Fruit fly (Drosophila melanogaster) whole organism, prepupa: Measurements from ENCODE around the gene lawc.

Experiments used
- Blimp-1 ChIP-seq: fragments of 200-800 bp; sonication (Bioruptor generic); optimal IDR thresholded peaks from 3 replicates; lab custom pipeline; 2017; ENCODE audit warnings: missing biosample characterization, missing genetic modification characterization, mild to moderate bottlenecking, moderate library complexity, missing genetic modification reagents
- CG10631 ChIP-seq: fragments of 200-800 bp; sonication (Bioruptor generic); optimal IDR thresholded peaks from 2 replicates; lab custom pipeline; 2016; ENCODE audit warnings: missing biosample characterization, missing genetic modification characterization
- CG10669 ChIP-seq: fragments of 200-800 bp; sonication (Bioruptor generic); optimal IDR thresholded peaks from 3 replicates; lab custom pipeline; 2018; ENCODE audit warnings: missing biosample characterization, mild to moderate bottlenecking, missing genetic modification characterization, moderate library complexity
- CG11294 ChIP-seq: fragments of 200-800 bp; sonication (Bioruptor generic); IDR thresholded peaks from 2 replicates; pipeline ENCODE4 v1.3.6; 2022; ENCODE audit warnings: missing biosample characterization, missing genetic modification characterization
- CG11902 ChIP-seq: fragments of 200-800 bp; sonication (Bioruptor generic); optimal IDR thresholded peaks from 3 replicates; lab custom pipeline; 2016; ENCODE audit warnings: missing biosample characterization, missing genetic modification characterization
- CG15336 ChIP-seq: fragments of 200-800 bp; sonication (Bioruptor generic); IDR thresholded peaks from 2 replicates; pipeline ENCODE4 v1.3.6; 2022; ENCODE audit warnings: missing biosample characterization, missing genetic modification characterization
- CG16779 ChIP-seq: fragments of 200-800 bp; sonication (Bioruptor generic); optimal IDR thresholded peaks from 3 replicates; lab custom pipeline; 2017; ENCODE audit warnings: missing biosample characterization, mild to moderate bottlenecking, missing genetic modification characterization
- CG3032 ChIP-seq: fragments of 200-800 bp; optimal IDR thresholded peaks from 2 replicates; lab custom pipeline; 2019; ENCODE audit warnings: missing biosample characterization, mild to moderate bottlenecking, missing genetic modification characterization, moderate library complexity
- CG34406 ChIP-seq: fragments of 200-800 bp; sonication (Bioruptor generic); optimal IDR thresholded peaks from 3 replicates; lab custom pipeline; 2016; ENCODE audit warnings: missing biosample characterization, missing genetic modification characterization
- CG3919 ChIP-seq: fragments of 200-800 bp; sonication (Bioruptor generic); optimal IDR thresholded peaks from 3 replicates; lab custom pipeline; 2016; ENCODE audit warnings: missing biosample characterization, missing genetic modification characterization
- CG4318 ChIP-seq: fragments of 200-800 bp; sonication (Bioruptor generic); optimal IDR thresholded peaks from 3 replicates; lab custom pipeline; 2017; ENCODE audit warnings: missing biosample characterization, mild to moderate bottlenecking, missing genetic modification characterization
- CG6808 ChIP-seq: fragments of 200-800 bp; sonication (Bioruptor generic); optimal IDR thresholded peaks from 3 replicates; lab custom pipeline; 2017; ENCODE audit warnings: missing biosample characterization, missing genetic modification characterization, mild to moderate bottlenecking, moderate library complexity, missing genetic modification reagents
- CG7368 ChIP-seq: fragments of 200-800 bp; sonication (Bioruptor generic); optimal IDR thresholded peaks from 3 replicates; lab custom pipeline; 2016; ENCODE audit warnings: missing biosample characterization, missing genetic modification characterization
- CG8119 ChIP-seq: fragments of 200-800 bp; sonication (Bioruptor generic); IDR thresholded peaks from 3 replicates; pipeline ENCODE4 v1.3.6; 2022; ENCODE audit warnings: missing biosample characterization, missing genetic modification characterization
- CG8319 ChIP-seq: fragments of 200-800 bp; sonication (Bioruptor generic); optimal IDR thresholded peaks from 3 replicates; lab custom pipeline; 2016; ENCODE audit warnings: missing biosample characterization, missing genetic modification characterization
- CG8632 ChIP-seq: fragments of 200-800 bp; sonication (Bioruptor generic); optimal IDR thresholded peaks from 3 replicates; lab custom pipeline; 2016; ENCODE audit warnings: missing biosample characterization, missing genetic modification characterization
- CG9139 ChIP-seq: fragments of 200-800 bp; sonication (Bioruptor generic); optimal IDR thresholded peaks from 3 replicates; lab custom pipeline; 2017; ENCODE audit warnings: missing biosample characterization, mild to moderate bottlenecking, missing genetic modification characterization
- Eip78C ChIP-seq: fragments of 200-800 bp; sonication (Bioruptor generic); peaks from one replicate; lab custom pipeline; 2016; ENCODE audit warnings: missing biosample characterization, missing genetic modification characterization
- Eip93F ChIP-seq: fragments of 200-800 bp; sonication (Bioruptor generic); optimal IDR thresholded peaks from 2 replicates; lab custom pipeline; 2016; ENCODE audit warnings: missing biosample characterization, mild to moderate bottlenecking, missing genetic modification characterization
- Ets21C ChIP-seq: fragments of 200-800 bp; sonication (Bioruptor generic); optimal IDR thresholded peaks from 3 replicates; lab custom pipeline; 2016; ENCODE audit warnings: missing biosample characterization, missing genetic modification characterization
- Gug ChIP-seq: fragments of 200-800 bp; sonication (Bioruptor generic); IDR thresholded peaks from 2 replicates; pipeline ENCODE4 v1.3.6; 2022; ENCODE audit warnings: missing biosample characterization, missing genetic modification characterization
- Hr38 ChIP-seq: sonication (Bioruptor generic); optimal IDR thresholded peaks from 2 replicates; lab custom pipeline; 2016; ENCODE audit warnings: missing biosample characterization, missing genetic modification characterization
- Met ChIP-seq: fragments of 200-800 bp; sonication (Bioruptor generic); optimal IDR thresholded peaks from 3 replicates; lab custom pipeline; 2016; ENCODE audit warnings: missing biosample characterization, missing genetic modification characterization
- OdsH ChIP-seq: fragments of 200-800 bp; sonication (Bioruptor generic); optimal IDR thresholded peaks from 3 replicates; lab custom pipeline; 2016; ENCODE audit warnings: missing biosample characterization, missing genetic modification characterization
- Smox ChIP-seq: fragments of 200-800 bp; sonication (Bioruptor generic); optimal IDR thresholded peaks from 3 replicates; lab custom pipeline; 2016; ENCODE audit warnings: missing biosample characterization, missing genetic modification characterization
- Sox102F ChIP-seq: fragments of 200-800 bp; sonication (Bioruptor generic); optimal IDR thresholded peaks from 2 replicates; lab custom pipeline; 2016; ENCODE audit warnings: missing biosample characterization, mild to moderate bottlenecking, missing genetic modification characterization
- Sox14 ChIP-seq: fragments of 200-800 bp; sonication (Bioruptor generic); optimal IDR thresholded peaks from 3 replicates; lab custom pipeline; 2016; ENCODE audit warnings: missing biosample characterization, missing genetic modification characterization
- Sox15 ChIP-seq: fragments of 200-800 bp; sonication (Bioruptor generic); optimal IDR thresholded peaks from 3 replicates; lab custom pipeline; 2016; ENCODE audit warnings: missing biosample characterization, missing genetic modification characterization
- achi ChIP-seq: fragments of 200-800 bp; sonication (Bioruptor generic); optimal IDR thresholded peaks from 3 replicates; lab custom pipeline; 2016; ENCODE audit warnings: missing biosample characterization, missing genetic modification characterization
- dsx ChIP-seq: fragments of 200-800 bp; optimal IDR thresholded peaks from 3 replicates; lab custom pipeline; 2019; ENCODE audit warnings: missing biosample characterization, mild to moderate bottlenecking, missing genetic modification characterization, moderate library complexity; ENCODE audit not compliant: poor library complexity, severe bottlenecking
- eg ChIP-seq: fragments of 200-800 bp; sonication (Bioruptor generic); IDR thresholded peaks from 3 replicates; pipeline ENCODE4 v1.3.6; 2022; ENCODE audit warnings: missing biosample characterization, missing genetic modification characterization
- esn ChIP-seq: fragments of 200-800 bp; sonication (Bioruptor generic); optimal IDR thresholded peaks from 2 replicates; lab custom pipeline; 2016; ENCODE audit warnings: missing biosample characterization, mild to moderate bottlenecking, missing genetic modification characterization, moderate library complexity
- fd59A ChIP-seq: fragments of 200-800 bp; sonication (Bioruptor generic); optimal IDR thresholded peaks from 2 replicates; lab custom pipeline; 2017; ENCODE audit warnings: missing biosample characterization, mild to moderate bottlenecking, missing genetic modification characterization, missing genetic modification reagents
- fd85E ChIP-seq: fragments of 200-800 bp; sonication (Bioruptor generic); optimal IDR thresholded peaks from 3 replicates; lab custom pipeline; 2016; ENCODE audit warnings: missing biosample characterization, missing genetic modification characterization
- pdm3 ChIP-seq: fragments of 200-800 bp; sonication (Bioruptor generic); optimal IDR thresholded peaks from 3 replicates; lab custom pipeline; 2016; ENCODE audit warnings: missing biosample characterization, missing genetic modification characterization
- salr ChIP-seq, 2 experiments: fragments of 200-800 bp; sonication (Bioruptor generic); optimal IDR thresholded peaks; 3 replicates each; lab custom pipeline; 2016 to 2018; ENCODE audit warnings: missing biosample characterization in 2 of 2, missing genetic modification characterization in 2 of 2, mild to moderate bottlenecking in 1 of 2
- svp ChIP-seq: fragments of 200-800 bp; sonication (Bioruptor generic); peaks from one replicate; lab custom pipeline; 2016; ENCODE audit warnings: missing biosample characterization, missing genetic modification characterization
- topi ChIP-seq: fragments of 200-800 bp; sonication (Bioruptor generic); optimal IDR thresholded peaks from 3 replicates; lab custom pipeline; 2016; ENCODE audit warnings: missing biosample characterization, missing genetic modification characterization
- vri ChIP-seq: fragments of 200-800 bp; sonication (Bioruptor generic); optimal IDR thresholded peaks from 3 replicates; lab custom pipeline; 2016; ENCODE audit warnings: missing biosample characterization, mild to moderate bottlenecking, missing genetic modification characterization

lawc gene

DNA sequence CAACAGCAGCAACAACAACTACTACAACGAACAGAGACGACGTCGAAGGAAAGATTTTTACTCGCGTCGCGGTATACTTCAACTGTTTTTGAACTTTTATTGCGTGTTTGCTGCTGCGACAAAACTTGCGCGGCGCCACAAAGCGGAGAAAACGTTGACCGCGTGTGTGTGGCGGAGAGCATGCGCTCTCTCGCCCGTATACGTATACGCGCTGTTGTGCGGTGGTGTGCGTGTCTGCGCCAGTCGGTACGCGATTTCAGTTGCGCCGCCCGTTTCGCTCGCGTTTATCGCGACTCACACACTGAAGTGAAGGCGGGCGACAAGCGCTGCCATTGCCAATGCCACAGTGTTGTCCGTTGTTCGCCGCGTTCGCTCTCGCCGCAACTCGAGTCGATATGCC lies 1.7 kb downstream of the lawc start (continued):
- TF ChIP-seq Sox15 (no peak), CG9139 (GFP tag; lab: Kevin White, UChicago) (peak; percentile 78), fd85E (GFP tag; lab: Kevin White, UChicago) (peak; percentile 79), CG4318 (GFP tag; lab: Kevin White, UChicago) (no peak), CG6808 (GFP tag; lab: Kevin White, UChicago) (peak; percentile 76), OdsH (GFP tag; lab: Kevin White, UChicago) (no peak), CG8119 (peak; percentile 93), CG8632 (GFP tag; lab: Kevin White, UChicago) (peak; percentile 39), CG10631 (no peak), Eip78C (GFP tag; lab: Kevin White, UChicago) (peak; percentile 82), topi (GFP tag; lab: Kevin White, UChicago) (peak; percentile 63), Blimp-1 (peak; percentile 24), CG3032 (tag; lab: Kevin White, UChicago) (peak; percentile 14), CG11902 (GFP tag; lab: Kevin White, UChicago) (no peak), CG15336 (GFP tag; lab: Robert Waterston, UW) (peak; percentile 96)

DNA sequence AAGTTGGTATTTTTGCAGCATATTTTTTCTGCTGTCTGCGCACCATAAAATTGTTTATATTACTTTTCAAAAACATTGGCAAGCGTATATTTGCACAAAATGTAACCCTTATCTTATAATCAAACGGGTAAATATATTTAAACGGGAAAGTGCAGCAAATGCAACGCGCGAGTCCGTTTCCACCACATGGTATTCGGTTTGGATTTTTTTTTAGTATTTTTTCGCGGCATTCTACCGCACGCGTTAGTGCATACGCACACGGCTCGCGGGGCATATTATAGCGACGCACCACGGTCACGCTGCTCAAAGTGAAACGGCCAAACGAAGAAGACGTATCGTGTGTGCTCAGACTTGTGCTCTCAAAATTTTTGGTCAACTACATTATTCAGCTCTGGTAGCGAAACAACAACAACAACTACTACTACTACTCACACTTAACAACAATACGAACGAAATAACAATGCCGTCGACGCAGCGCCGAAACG lies 2.4 kb downstream of the lawc start, which contains the start of gene Trf2:
Trf2 (plus strand) TSS at position 302 of the 485 bp plus-strand sequence.
- no peak for TF ChIP-seq fd85E (GFP tag; lab: Kevin White, UChicago)
- no peak for TF ChIP-seq CG16779 (tag; lab: Kevin White, UChicago)
- TF ChIP-seq svp (GFP tag; lab: Kevin White, UChicago), result no peak
- no peak for TF ChIP-seq salr (GFP tag; optimal IDR thresholded peaks at IDR 0.05; lab: Kevin White, UChicago)
- peak; percentile 30 for TF ChIP-seq CG3919
- TF ChIP-seq CG6808 (GFP tag; lab: Kevin White, UChicago), result no peak
- no peak for TF ChIP-seq Met (GFP tag; lab: Kevin White, UChicago)
- TF ChIP-seq CG7368 (GFP tag; lab: Kevin White, UChicago), result no peak
- TF ChIP-seq esn (GFP tag; lab: Kevin White, UChicago), result peak; percentile 27
- no peak for TF ChIP-seq dsx (GFP tag; lab: Kevin White, UChicago)
- no peak for TF ChIP-seq Smox (GFP tag; lab: Kevin White, UChicago)
- no peak for TF ChIP-seq CG34406 (GFP tag; lab: Kevin White, UChicago)
- no peak for TF ChIP-seq CG10631
- no peak for TF ChIP-seq vri (GFP tag; lab: Kevin White, UChicago)
- no peak for TF ChIP-seq Ets21C
- peak; percentile 17 for TF ChIP-seq Sox14 (GFP tag; lab: Kevin White, UChicago)
- peak; percentile 49 for TF ChIP-seq Eip78C (GFP tag; lab: Kevin White, UChicago)
- TF ChIP-seq eg (GFP tag; lab: Robert Waterston, UW), result 0 out of 3 replicates have a peak, but pooled peaks have one; percentile 14
- TF ChIP-seq Sox102F (GFP tag; lab: Kevin White, UChicago), result no peak
- TF ChIP-seq CG8319 (GFP tag; lab: Kevin White, UChicago), result no peak
- no peak for TF ChIP-seq Hr38 (GFP tag; lab: Kevin White, UChicago)

DNA sequence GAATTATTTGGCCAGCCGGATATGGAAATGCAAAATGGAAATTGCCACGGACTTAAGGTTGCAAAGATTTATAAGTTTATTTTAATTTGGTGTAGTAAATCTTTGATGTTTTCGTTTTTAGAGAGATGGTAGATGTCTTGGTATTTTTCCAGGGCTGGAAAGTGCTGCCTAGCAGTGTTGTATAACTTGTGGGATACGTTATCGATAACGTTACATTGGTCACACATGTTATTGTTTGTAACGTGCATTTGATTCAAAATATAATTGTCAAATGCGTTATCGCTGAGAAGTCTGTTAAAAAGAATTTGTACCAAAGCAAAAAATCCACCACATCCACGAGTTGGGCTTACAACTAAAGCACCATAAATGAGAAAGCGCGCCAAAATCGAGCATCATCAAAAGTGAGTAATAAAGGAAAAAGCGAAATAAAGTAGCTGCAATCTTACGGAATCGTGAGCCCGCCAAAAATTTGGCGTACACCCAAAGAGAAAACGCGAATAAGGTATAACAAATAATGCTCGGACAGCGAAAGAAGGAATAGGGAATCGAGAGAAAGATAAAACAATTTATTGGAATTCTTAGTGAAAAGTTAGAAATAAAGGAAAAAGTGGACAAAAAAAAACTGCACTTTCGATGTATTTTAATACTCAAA lies 4.2 kb downstream of the lawc start, which contains the start of gene PIG-T:
PIG-T (minus strand) TSS at position 140 of the 652 bp plus-strand sequence.
- TF ChIP-seq Hr38 (GFP tag; lab: Kevin White, UChicago) (no peak), CG10669 (no peak), Gug (no peak), Eip78C (GFP tag; lab: Kevin White, UChicago) (peak; percentile 15), achi (no peak), Eip93F (GFP tag; lab: Kevin White, UChicago) (no peak), CG3919 (peak; percentile 2), Sox14 (GFP tag; lab: Kevin White, UChicago) (no peak), CG11294 (GFP tag; lab: Robert Waterston, UW) (no peak), fd59A (GFP tag; lab: Kevin White, UChicago) (no peak), pdm3 (GFP tag; lab: Kevin White, UChicago) (no peak)
